Worm (Caenorhabditis elegans) whole organism, mixed stage, embryonic: ENCODE results near the gene W02H5.2.

Source experiments
- ces-1 ChIP-seq: fragments of 150-350 bp; optimal IDR thresholded peaks from 2 replicates; lab custom pipeline; 2014; ENCODE audit warnings: missing biosample characterization, missing genetic modification reagents, missing genetic modification characterization
- elt-1 ChIP-seq: sonication (generic microtip); optimal IDR thresholded peaks from 2 replicates; lab custom pipeline; 2017; ENCODE audit warnings: missing genetic modification characterization, mild to moderate bottlenecking, missing compliant biosample characterization, antibody characterized with exemption, moderate library complexity, borderline replicate concordance; ENCODE audit not compliant: insufficient read depth
- elt-3 ChIP-seq: fragments of 150-350 bp; optimal IDR thresholded peaks from 2 replicates; lab custom pipeline; 2014; ENCODE audit warnings: missing biosample characterization, missing genetic modification characterization
- lin-13 ChIP-seq: fragments of 150-350 bp; optimal IDR thresholded peaks from 2 replicates; lab custom pipeline; 2014; ENCODE audit warnings: missing biosample characterization, missing genetic modification characterization
- lin-32 ChIP-seq: fragments of 200-800 bp; sonication (Bioruptor generic); optimal IDR thresholded peaks from 2 replicates; lab custom pipeline; 2018; ENCODE audit warnings: mild to moderate bottlenecking, missing genetic modification characterization, missing compliant biosample characterization
- mls-2 ChIP-seq: sonication (generic microtip); optimal IDR thresholded peaks from 2 replicates; lab custom pipeline; 2016; ENCODE audit warnings: mild to moderate bottlenecking, missing genetic modification characterization, moderate library complexity, missing compliant biosample characterization
- unc-62 ChIP-seq: fragments of 150-350 bp; optimal IDR thresholded peaks from 2 replicates; lab custom pipeline; 2014; ENCODE audit warnings: missing biosample characterization, missing genetic modification reagents, missing genetic modification characterization

DNA sequence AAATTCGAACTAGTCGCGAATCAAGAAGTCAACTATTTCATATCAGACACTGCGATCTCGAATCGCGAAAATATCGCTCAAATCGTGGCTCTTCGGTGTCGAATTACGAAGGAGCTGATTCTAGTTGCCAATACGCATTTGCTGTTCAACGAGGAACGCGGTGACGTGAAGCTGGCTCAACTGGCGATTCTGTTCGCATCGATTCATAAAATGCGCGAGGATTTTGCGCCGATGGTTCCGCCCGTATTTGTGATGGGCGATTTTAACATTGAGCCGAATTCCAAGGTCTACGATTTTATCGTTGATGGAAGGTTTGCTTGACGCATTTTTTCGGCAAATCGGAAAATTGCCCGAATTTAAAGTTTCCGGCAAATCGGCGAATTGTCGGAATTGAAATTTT is 21.3 kb downstream of the W02H5.2 start:
- TF ChIP-seq mls-2 (tag; lab: Kevin White, UChicago) (no peak), lin-13 (tag; lab: Kevin White, UChicago) (no peak), ces-1 (no peak), lin-32 (GFP tag; lab: Kevin White, UChicago) (no peak), unc-62 (GFP tag; lab: Kevin White, UChicago) (no peak), elt-3 (tag; lab: Kevin White, UChicago) (no peak), elt-1 (tag; lab: Kevin White, UChicago) (no peak)
